Worm (Caenorhabditis elegans) whole organism, early embryonic: Measurements from ENCODE around the gene T08G5.15.

Experiments used
- B0310.2 ChIP-seq: sonication (generic microtip); optimal IDR thresholded peaks from 2 replicates; lab custom pipeline; 2016; ENCODE audit warnings: mild to moderate bottlenecking, missing genetic modification characterization, missing compliant biosample characterization
- F13C5.2 ChIP-seq: sonication (generic microtip); optimal IDR thresholded peaks from 2 replicates; lab custom pipeline; 2017; ENCODE audit warnings: mild to moderate bottlenecking, missing genetic modification characterization, inconsistent platforms, missing compliant biosample characterization
- aly-1 ChIP-seq: sonication (generic microtip); optimal IDR thresholded peaks from 2 replicates; lab custom pipeline; 2016; ENCODE audit warnings: missing genetic modification characterization, missing compliant biosample characterization
- ama-1 ChIP-seq: fragments of 150-350 bp; optimal IDR thresholded peaks from 2 replicates; lab custom pipeline; 2014
- ceh-13 ChIP-seq: fragments of 200-800 bp; sonication (Bioruptor generic); optimal IDR thresholded peaks from 2 replicates; lab custom pipeline; 2018; ENCODE audit warnings: mild to moderate bottlenecking, missing genetic modification characterization, missing compliant biosample characterization
- ceh-36 ChIP-seq: sonication (generic microtip); optimal IDR thresholded peaks from 2 replicates; lab custom pipeline; 2016; ENCODE audit warnings: missing genetic modification characterization, inconsistent platforms, missing compliant biosample characterization
- ets-7 ChIP-seq: sonication (generic microtip); optimal IDR thresholded peaks from 2 replicates; lab custom pipeline; 2016; ENCODE audit warnings: missing genotype, missing genetic modification characterization, missing compliant biosample characterization
- flt-1 ChIP-seq: fragments of 200-800 bp; sonication (Bioruptor generic); IDR thresholded peaks from 2 replicates; pipeline ENCODE4 v1.3.6; 2022; ENCODE audit warnings: missing genetic modification characterization, missing compliant biosample characterization
- hmbx-1 ChIP-seq: sonication (generic microtip); optimal IDR thresholded peaks from 2 replicates; lab custom pipeline; 2016; ENCODE audit warnings: mild to moderate bottlenecking, missing genetic modification characterization, missing compliant biosample characterization
- hmg-4 ChIP-seq: fragments of 200-800 bp; sonication (Bioruptor generic); optimal IDR thresholded peaks from 2 replicates; lab custom pipeline; 2018; ENCODE audit warnings: mild to moderate bottlenecking, missing genetic modification characterization, missing compliant biosample characterization
- hnd-1 ChIP-seq: sonication (generic microtip); optimal IDR thresholded peaks from 2 replicates; lab custom pipeline; 2016; ENCODE audit warnings: missing genetic modification characterization, missing compliant biosample characterization
- pes-1 ChIP-seq: fragments of 200-800 bp; sonication (Bioruptor generic); IDR thresholded peaks from 2 replicates; pipeline ENCODE4 v1.3.6; 2022; ENCODE audit warnings: missing genetic modification reagents, missing genetic modification characterization, missing compliant biosample characterization
- scrt-1 ChIP-seq: fragments of 200-800 bp; sonication (Bioruptor generic); IDR thresholded peaks from 2 replicates; pipeline ENCODE4 v1.3.6; 2022; ENCODE audit warnings: missing genetic modification characterization, missing compliant biosample characterization
- sea-1 ChIP-seq: fragments of 200-800 bp; sonication (Bioruptor generic); conservative IDR thresholded peaks from 2 replicates; pipeline ENCODE4 v1.3.6; 2022; ENCODE audit warnings: missing genetic modification characterization, missing compliant biosample characterization
- tbx-11 ChIP-seq: fragments of 200-800 bp; sonication (Bioruptor generic); IDR thresholded peaks from 2 replicates; pipeline ENCODE4 v1.3.6; 2022; ENCODE audit warnings: missing genetic modification characterization, missing compliant biosample characterization
- tbx-37 ChIP-seq: fragments of 200-800 bp; sonication (Bioruptor generic); conservative IDR thresholded peaks from 2 replicates; pipeline ENCODE4 v1.3.6; 2022; ENCODE audit warnings: missing genetic modification reagents, missing genetic modification characterization, missing compliant biosample characterization
- tra-4 ChIP-seq: sonication (generic microtip); optimal IDR thresholded peaks from 2 replicates; lab custom pipeline; 2017; ENCODE audit warnings: missing genetic modification characterization, missing compliant biosample characterization

The T08G5.15 gene

DNA sequence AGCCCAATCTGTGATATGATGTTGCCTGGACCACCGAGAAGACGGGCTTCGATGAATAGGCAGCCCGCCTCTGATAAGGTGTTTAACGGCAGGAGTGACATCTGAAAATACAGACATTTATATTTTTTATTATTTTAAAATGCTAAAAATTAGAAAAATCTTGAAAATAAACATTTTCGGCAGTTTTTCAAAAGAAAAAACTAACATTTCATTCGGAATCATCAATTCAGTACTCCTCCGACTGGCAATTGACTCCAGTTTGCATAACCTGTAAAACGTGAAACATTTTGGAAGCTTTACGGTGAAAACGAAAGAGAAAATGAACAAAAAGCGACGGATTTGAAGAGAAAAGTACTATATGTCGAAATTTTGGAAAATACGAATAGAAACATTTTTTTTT lies 17.2 kb downstream of the T08G5.15 start, which contains the start of gene ric-7:
TSS of gene ric-7 (minus strand) at position 101 of the 400 bp plus-strand sequence.
- TF ChIP-seq flt-1 (GFP tag; lab: Robert Waterston, UW), result no peak
- TF ChIP-seq tbx-11 (GFP tag; lab: Robert Waterston, UW), result peak; percentile 29; the same call in 1 of the 2 replicates

DNA sequence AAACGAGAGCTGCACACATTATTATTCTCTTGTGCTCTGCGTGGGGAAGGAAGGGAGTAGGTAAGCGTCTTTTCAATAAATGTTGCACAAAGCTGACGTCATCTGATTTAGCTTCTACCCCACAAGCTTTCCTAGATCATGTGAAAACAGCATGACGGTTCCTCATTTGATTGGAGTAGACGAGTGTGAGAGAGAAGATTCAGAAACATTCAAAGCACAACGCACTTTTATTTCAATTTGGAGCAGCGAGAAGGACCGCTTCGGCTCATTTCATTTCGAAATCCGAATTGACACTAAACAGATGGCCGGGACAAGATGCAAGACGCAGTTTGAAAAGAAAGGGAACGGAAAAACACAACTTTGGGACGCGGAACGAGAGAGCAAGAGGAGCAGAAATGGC lies 18.6 kb downstream of the T08G5.15 start:
- TF ChIP-seq ama-1 (no peak), ceh-36 (tag; lab: Kevin White, UChicago) (no peak), sea-1 (GFP tag; lab: Robert Waterston, UW) (no peak), ets-7 (no peak), F13C5.2 (tag; lab: Kevin White, UChicago) (no peak), hnd-1 (no peak), hmg-4 (no peak), hmbx-1 (tag; lab: Kevin White, UChicago) (no peak), flt-1 (GFP tag; lab: Robert Waterston, UW) (no peak), pes-1 (GFP tag; lab: Robert Waterston, UW) (no peak), ceh-13 (GFP tag; lab: Kevin White, UChicago) (no peak), aly-1 (tag; lab: Kevin White, UChicago) (no peak), tbx-11 (GFP tag; lab: Robert Waterston, UW) (no peak)

DNA sequence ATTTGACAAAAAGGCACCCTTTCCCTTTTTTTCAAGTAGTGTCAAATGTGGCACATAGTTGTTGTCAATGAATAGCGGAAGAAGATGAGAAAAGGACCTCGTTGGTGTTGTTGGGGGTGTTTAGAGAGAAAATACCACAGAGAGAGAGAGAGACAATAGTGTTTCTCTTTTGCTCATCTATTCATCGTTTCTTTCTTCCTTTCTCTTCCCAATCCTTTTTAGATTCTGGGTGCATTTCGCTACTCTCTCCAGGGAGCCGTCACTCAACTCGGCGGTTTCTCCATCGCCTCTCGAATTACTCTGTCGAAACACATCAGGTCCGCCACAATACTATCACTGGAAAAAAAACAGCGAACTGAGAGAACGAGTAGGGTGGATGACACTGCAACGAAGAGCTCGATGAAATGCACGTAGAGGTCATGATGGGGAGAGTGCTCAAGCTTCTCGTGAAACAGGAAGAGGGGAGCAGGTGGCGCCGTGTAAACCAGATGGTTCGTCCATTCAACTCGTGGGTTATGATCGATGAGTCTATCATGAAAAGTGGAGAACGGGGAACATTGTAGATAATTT lies 19.3 kb downstream of the T08G5.15 start:
- TF ChIP-seq ama-1 (no peak), tra-4 (tag; lab: Kevin White, UChicago) (no peak), ceh-36 (tag; lab: Kevin White, UChicago) (no peak), F13C5.2 (tag; lab: Kevin White, UChicago) (no peak), tbx-37 (GFP tag; lab: Robert Waterston, UW) (no peak), hnd-1 (no peak)

DNA sequence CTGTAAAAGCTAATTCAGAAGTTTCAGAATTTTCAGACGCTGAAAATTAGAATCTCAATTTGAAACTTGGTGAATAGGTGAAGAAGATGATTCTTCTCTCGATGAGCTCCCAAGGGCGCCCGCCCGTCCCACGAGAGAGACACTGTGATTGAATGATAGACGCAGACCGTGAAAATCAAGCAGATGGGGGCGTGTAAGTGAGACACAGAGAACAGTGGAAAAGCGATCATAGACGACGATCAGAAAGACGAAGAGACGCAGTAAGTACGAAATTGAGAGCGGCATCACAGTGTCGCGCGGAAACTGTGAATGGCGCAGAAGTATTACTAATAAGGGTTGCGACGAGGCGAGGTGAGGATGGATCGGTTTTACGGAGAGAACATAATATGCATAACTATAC lies 20.6 kb downstream of the T08G5.15 start:
- TF ChIP-seq tra-4 (tag; lab: Kevin White, UChicago), result no peak
- TF ChIP-seq tbx-11 (GFP tag; lab: Robert Waterston, UW), result no peak
- no peak for TF ChIP-seq scrt-1 (GFP tag; lab: Robert Waterston, UW)
- TF ChIP-seq sea-1 (GFP tag; lab: Robert Waterston, UW), result no peak
- TF ChIP-seq F13C5.2 (tag; lab: Kevin White, UChicago), result no peak
- no peak for TF ChIP-seq pes-1 (GFP tag; lab: Robert Waterston, UW)
- no peak for TF ChIP-seq B0310.2 (tag; lab: Kevin White, UChicago)
- no peak for TF ChIP-seq hmbx-1 (tag; lab: Kevin White, UChicago)
- TF ChIP-seq ceh-13 (GFP tag; lab: Kevin White, UChicago), result no peak
- no peak for TF ChIP-seq aly-1 (tag; lab: Kevin White, UChicago)
- no peak for TF ChIP-seq flt-1 (GFP tag; lab: Robert Waterston, UW)
- no peak for TF ChIP-seq ceh-36 (tag; lab: Kevin White, UChicago)
- TF ChIP-seq hmg-4, result no peak

DNA sequence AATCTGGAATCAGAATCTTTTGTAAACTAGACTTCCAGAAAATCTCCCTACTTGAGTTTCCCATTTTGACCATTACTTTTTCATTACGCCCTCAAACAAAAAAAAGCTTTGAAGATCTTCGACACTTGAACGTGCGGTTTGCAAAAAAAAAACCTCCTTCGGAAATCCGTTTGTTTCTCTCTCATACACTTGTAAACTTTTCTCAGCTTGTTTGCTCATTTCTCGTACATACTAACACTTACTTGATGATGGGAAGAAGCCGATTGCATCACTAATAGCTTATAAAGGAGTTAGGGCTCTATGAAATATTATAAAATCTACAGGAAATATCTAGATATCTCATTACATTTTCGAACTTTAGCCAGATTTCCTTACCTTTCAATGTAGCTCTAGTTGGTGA lies 21.0 kb downstream of the T08G5.15 start:
- TF ChIP-seq tbx-11 (GFP tag; lab: Robert Waterston, UW) (no peak), scrt-1 (GFP tag; lab: Robert Waterston, UW) (no peak), ets-7 (no peak), B0310.2 (tag; lab: Kevin White, UChicago) (no peak), hmbx-1 (tag; lab: Kevin White, UChicago) (no peak), tbx-37 (GFP tag; lab: Robert Waterston, UW) (no peak), ama-1 (no peak), aly-1 (tag; lab: Kevin White, UChicago) (no peak), hmg-4 (no peak), flt-1 (GFP tag; lab: Robert Waterston, UW) (no peak), pes-1 (GFP tag; lab: Robert Waterston, UW) (no peak), F13C5.2 (tag; lab: Kevin White, UChicago) (no peak), tra-4 (tag; lab: Kevin White, UChicago) (no peak), ceh-36 (tag; lab: Kevin White, UChicago) (no peak), hnd-1 (no peak), ceh-13 (GFP tag; lab: Kevin White, UChicago) (no peak), sea-1 (GFP tag; lab: Robert Waterston, UW) (no peak)

DNA sequence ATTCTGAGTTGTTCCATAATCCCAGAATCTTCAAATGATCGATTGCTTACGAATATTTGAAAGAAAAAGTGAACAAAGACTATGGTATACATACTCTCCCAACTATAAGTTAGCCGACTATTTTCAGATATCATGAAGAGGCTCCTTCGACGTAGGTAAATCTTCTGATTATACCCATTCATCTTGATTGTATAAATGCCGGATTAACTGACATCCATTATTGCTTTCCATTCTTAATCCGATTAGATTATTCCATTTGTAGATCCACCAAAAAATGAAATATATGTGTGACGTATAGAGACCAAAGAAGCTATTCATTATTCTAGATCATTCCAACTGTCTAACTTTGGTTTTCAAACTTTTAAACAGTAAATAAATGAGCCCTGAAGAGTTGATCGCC lies 29.5 kb downstream of the T08G5.15 start:
- TF ChIP-seq hmbx-1 (tag; lab: Kevin White, UChicago), result no peak
- TF ChIP-seq tra-4 (tag; lab: Kevin White, UChicago), result no peak
- TF ChIP-seq ceh-13 (GFP tag; lab: Kevin White, UChicago), result no peak
- TF ChIP-seq hnd-1, result no peak
- TF ChIP-seq sea-1 (GFP tag; lab: Robert Waterston, UW), result no peak
- no peak for TF ChIP-seq ceh-36 (tag; lab: Kevin White, UChicago)
- TF ChIP-seq tbx-37 (GFP tag; lab: Robert Waterston, UW), result no peak
- TF ChIP-seq tbx-11 (GFP tag; lab: Robert Waterston, UW), result no peak
- TF ChIP-seq ets-7, result no peak
- no peak for TF ChIP-seq scrt-1 (GFP tag; lab: Robert Waterston, UW)
- TF ChIP-seq F13C5.2 (tag; lab: Kevin White, UChicago), result no peak
- no peak for TF ChIP-seq flt-1 (GFP tag; lab: Robert Waterston, UW)
- no peak for TF ChIP-seq ama-1

DNA sequence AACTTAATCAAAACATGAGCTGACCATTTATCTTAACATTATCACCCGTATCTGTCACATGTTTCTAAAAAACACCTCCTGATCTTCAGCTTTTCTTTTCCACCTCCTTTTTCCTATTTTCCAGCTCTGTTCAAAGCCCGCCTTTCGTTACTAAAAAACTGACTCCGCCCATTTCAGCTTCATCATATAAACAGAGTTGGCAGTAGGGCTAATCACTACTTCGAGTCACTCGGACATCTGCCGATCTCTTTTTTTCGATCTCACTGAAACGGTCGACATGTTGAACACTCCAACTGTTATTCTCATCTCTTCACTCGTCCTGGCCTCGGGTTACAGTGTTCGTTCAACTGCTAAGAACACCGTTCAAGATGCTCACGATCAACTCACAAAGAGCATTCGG lies 30.5 kb downstream of the T08G5.15 start, which contains the start of gene droe-4:
TSS of gene droe-4 (plus strand) at position 172 of the 400 bp plus-strand sequence.
- TF ChIP-seq pes-1 (GFP tag; lab: Robert Waterston, UW) (no peak), scrt-1 (GFP tag; lab: Robert Waterston, UW) (no peak), F13C5.2 (tag; lab: Kevin White, UChicago) (no peak), ceh-13 (GFP tag; lab: Kevin White, UChicago) (no peak), hmbx-1 (tag; lab: Kevin White, UChicago) (no peak), tbx-37 (GFP tag; lab: Robert Waterston, UW) (no peak), B0310.2 (tag; lab: Kevin White, UChicago) (no peak), hnd-1 (no peak), flt-1 (GFP tag; lab: Robert Waterston, UW) (no peak), aly-1 (tag; lab: Kevin White, UChicago) (no peak), sea-1 (GFP tag; lab: Robert Waterston, UW) (no peak), ama-1 (no peak), hmg-4 (no peak), ceh-36 (tag; lab: Kevin White, UChicago) (no peak), tbx-11 (GFP tag; lab: Robert Waterston, UW) (no peak), tra-4 (tag; lab: Kevin White, UChicago) (no peak), ets-7 (no peak)
